Fruit fly (Drosophila melanogaster) whole organism, prepupa: ENCODE data around the gene CG42714.

Experiments used
- Blimp-1 ChIP-seq: fragments of 200-800 bp; sonication (Bioruptor generic); optimal IDR thresholded peaks from 3 replicates; lab custom pipeline; 2017; ENCODE audit warnings: missing biosample characterization, missing genetic modification characterization, mild to moderate bottlenecking, moderate library complexity, missing genetic modification reagents
- CG10631 ChIP-seq: fragments of 200-800 bp; sonication (Bioruptor generic); optimal IDR thresholded peaks from 2 replicates; lab custom pipeline; 2016; ENCODE audit warnings: missing biosample characterization, missing genetic modification characterization
- CG10669 ChIP-seq: fragments of 200-800 bp; sonication (Bioruptor generic); optimal IDR thresholded peaks from 3 replicates; lab custom pipeline; 2018; ENCODE audit warnings: missing biosample characterization, mild to moderate bottlenecking, missing genetic modification characterization, moderate library complexity
- CG11294 ChIP-seq: fragments of 200-800 bp; sonication (Bioruptor generic); IDR thresholded peaks from 2 replicates; pipeline ENCODE4 v1.3.6; 2022; ENCODE audit warnings: missing biosample characterization, missing genetic modification characterization
- CG11762 ChIP-seq: fragments of 200-800 bp; sonication (Bioruptor generic); optimal IDR thresholded peaks from 3 replicates; lab custom pipeline; 2016; ENCODE audit warnings: missing biosample characterization, missing genetic modification characterization; ENCODE audit not compliant: insufficient read depth
- CG11902 ChIP-seq: fragments of 200-800 bp; sonication (Bioruptor generic); optimal IDR thresholded peaks from 3 replicates; lab custom pipeline; 2016; ENCODE audit warnings: missing biosample characterization, missing genetic modification characterization
- CG15336 ChIP-seq: fragments of 200-800 bp; sonication (Bioruptor generic); IDR thresholded peaks from 2 replicates; pipeline ENCODE4 v1.3.6; 2022; ENCODE audit warnings: missing biosample characterization, missing genetic modification characterization
- CG16779 ChIP-seq: fragments of 200-800 bp; sonication (Bioruptor generic); optimal IDR thresholded peaks from 3 replicates; lab custom pipeline; 2017; ENCODE audit warnings: missing biosample characterization, mild to moderate bottlenecking, missing genetic modification characterization
- CG3032 ChIP-seq: fragments of 200-800 bp; optimal IDR thresholded peaks from 2 replicates; lab custom pipeline; 2019; ENCODE audit warnings: missing biosample characterization, mild to moderate bottlenecking, missing genetic modification characterization, moderate library complexity
- CG31627 ChIP-seq: fragments of 200-800 bp; sonication (Bioruptor generic); optimal IDR thresholded peaks from 3 replicates; lab custom pipeline; 2016; ENCODE audit warnings: missing biosample characterization, missing genetic modification characterization
- CG32006 ChIP-seq: fragments of 200-800 bp; sonication (Bioruptor generic); optimal IDR thresholded peaks from 3 replicates; lab custom pipeline; 2017; ENCODE audit warnings: missing biosample characterization, mild to moderate bottlenecking, missing genetic modification characterization
- CG34406 ChIP-seq: fragments of 200-800 bp; sonication (Bioruptor generic); optimal IDR thresholded peaks from 3 replicates; lab custom pipeline; 2016; ENCODE audit warnings: missing biosample characterization, missing genetic modification characterization
- CG3919 ChIP-seq: fragments of 200-800 bp; sonication (Bioruptor generic); optimal IDR thresholded peaks from 3 replicates; lab custom pipeline; 2016; ENCODE audit warnings: missing biosample characterization, missing genetic modification characterization
- CG6163 ChIP-seq: fragments of 200-800 bp; sonication (Bioruptor generic); IDR thresholded peaks from 3 replicates; pipeline ENCODE4 v1.3.6; 2022; ENCODE audit warnings: missing biosample characterization, missing genetic modification characterization
- CG6792 ChIP-seq: fragments of 200-800 bp; sonication (Bioruptor generic); optimal IDR thresholded peaks from 3 replicates; lab custom pipeline; 2016; ENCODE audit warnings: missing biosample characterization, missing genetic modification characterization
- CG6854 ChIP-seq: fragments of 200-800 bp; sonication (Bioruptor generic); optimal IDR thresholded peaks from 2 replicates; lab custom pipeline; 2017; ENCODE audit warnings: missing biosample characterization, mild to moderate bottlenecking, missing genetic modification characterization
- CG7368 ChIP-seq: fragments of 200-800 bp; sonication (Bioruptor generic); optimal IDR thresholded peaks from 3 replicates; lab custom pipeline; 2016; ENCODE audit warnings: missing biosample characterization, missing genetic modification characterization
- CG8119 ChIP-seq: fragments of 200-800 bp; sonication (Bioruptor generic); IDR thresholded peaks from 3 replicates; pipeline ENCODE4 v1.3.6; 2022; ENCODE audit warnings: missing biosample characterization, missing genetic modification characterization
- CG8319 ChIP-seq: fragments of 200-800 bp; sonication (Bioruptor generic); optimal IDR thresholded peaks from 3 replicates; lab custom pipeline; 2016; ENCODE audit warnings: missing biosample characterization, missing genetic modification characterization
- CG8632 ChIP-seq: fragments of 200-800 bp; sonication (Bioruptor generic); optimal IDR thresholded peaks from 3 replicates; lab custom pipeline; 2016; ENCODE audit warnings: missing biosample characterization, missing genetic modification characterization
- CG9139 ChIP-seq: fragments of 200-800 bp; sonication (Bioruptor generic); optimal IDR thresholded peaks from 3 replicates; lab custom pipeline; 2017; ENCODE audit warnings: missing biosample characterization, mild to moderate bottlenecking, missing genetic modification characterization
- Eip75B ChIP-seq: fragments of 200-800 bp; sonication (Bioruptor generic); optimal IDR thresholded peaks from 3 replicates; lab custom pipeline; 2016; ENCODE audit warnings: missing biosample characterization, missing genetic modification characterization
- Eip93F ChIP-seq: fragments of 200-800 bp; sonication (Bioruptor generic); optimal IDR thresholded peaks from 2 replicates; lab custom pipeline; 2016; ENCODE audit warnings: missing biosample characterization, mild to moderate bottlenecking, missing genetic modification characterization
- Ets96B ChIP-seq: fragments of 200-800 bp; optimal IDR thresholded peaks from 2 replicates; lab custom pipeline; 2019; ENCODE audit warnings: missing biosample characterization, mild to moderate bottlenecking, missing genetic modification characterization, moderate library complexity
- Gug ChIP-seq: fragments of 200-800 bp; sonication (Bioruptor generic); IDR thresholded peaks from 2 replicates; pipeline ENCODE4 v1.3.6; 2022; ENCODE audit warnings: missing biosample characterization, missing genetic modification characterization
- Hr39 ChIP-seq: fragments of 200-800 bp; sonication (Bioruptor generic); optimal IDR thresholded peaks from 2 replicates; lab custom pipeline; 2016; ENCODE audit warnings: missing biosample characterization, missing genetic modification characterization
- Hr4 ChIP-seq: fragments of 200-800 bp; sonication (Bioruptor generic); optimal IDR thresholded peaks from 3 replicates; lab custom pipeline; 2016; ENCODE audit warnings: missing biosample characterization, missing genetic modification characterization
- Lpt ChIP-seq: fragments of 200-800 bp; sonication (Bioruptor generic); optimal IDR thresholded peaks from 3 replicates; lab custom pipeline; 2016; ENCODE audit warnings: missing biosample characterization, missing genetic modification characterization
- Met ChIP-seq: fragments of 200-800 bp; sonication (Bioruptor generic); optimal IDR thresholded peaks from 3 replicates; lab custom pipeline; 2016; ENCODE audit warnings: missing biosample characterization, missing genetic modification characterization
- Smox ChIP-seq: fragments of 200-800 bp; sonication (Bioruptor generic); optimal IDR thresholded peaks from 3 replicates; lab custom pipeline; 2016; ENCODE audit warnings: missing biosample characterization, missing genetic modification characterization
- Sox102F ChIP-seq: fragments of 200-800 bp; sonication (Bioruptor generic); optimal IDR thresholded peaks from 2 replicates; lab custom pipeline; 2016; ENCODE audit warnings: missing biosample characterization, mild to moderate bottlenecking, missing genetic modification characterization
- Sox15 ChIP-seq: fragments of 200-800 bp; sonication (Bioruptor generic); optimal IDR thresholded peaks from 3 replicates; lab custom pipeline; 2016; ENCODE audit warnings: missing biosample characterization, missing genetic modification characterization
- achi ChIP-seq: fragments of 200-800 bp; sonication (Bioruptor generic); optimal IDR thresholded peaks from 3 replicates; lab custom pipeline; 2016; ENCODE audit warnings: missing biosample characterization, missing genetic modification characterization
- acj6 ChIP-seq: fragments of 200-800 bp; sonication (Bioruptor generic); optimal IDR thresholded peaks from 3 replicates; lab custom pipeline; 2016; ENCODE audit warnings: missing biosample characterization, missing genetic modification characterization
- cyc ChIP-seq: fragments of 200-800 bp; sonication (Bioruptor generic); optimal IDR thresholded peaks from 3 replicates; lab custom pipeline; 2016; ENCODE audit warnings: missing biosample characterization, missing genetic modification characterization
- eg ChIP-seq: fragments of 200-800 bp; sonication (Bioruptor generic); IDR thresholded peaks from 3 replicates; pipeline ENCODE4 v1.3.6; 2022; ENCODE audit warnings: missing biosample characterization, missing genetic modification characterization
- esn ChIP-seq: fragments of 200-800 bp; sonication (Bioruptor generic); optimal IDR thresholded peaks from 2 replicates; lab custom pipeline; 2016; ENCODE audit warnings: missing biosample characterization, mild to moderate bottlenecking, missing genetic modification characterization, moderate library complexity
- fkh ChIP-seq: fragments of 200-800 bp; sonication (Bioruptor generic); optimal IDR thresholded peaks from 3 replicates; lab custom pipeline; 2017; ENCODE audit warnings: missing biosample characterization, mild to moderate bottlenecking, missing genetic modification characterization, moderate library complexity
- lz ChIP-seq: fragments of 200-800 bp; sonication (Bioruptor generic); optimal IDR thresholded peaks from 3 replicates; lab custom pipeline; 2016; ENCODE audit warnings: missing biosample characterization, missing genetic modification characterization
- salr ChIP-seq, 2 experiments: fragments of 200-800 bp; sonication (Bioruptor generic); optimal IDR thresholded peaks; 3 replicates each; lab custom pipeline; 2016 to 2018; ENCODE audit warnings: missing biosample characterization in 2 of 2, missing genetic modification characterization in 2 of 2, mild to moderate bottlenecking in 1 of 2
- ss ChIP-seq, 2 experiments: fragments of 200-800 bp; sonication (Bioruptor generic); optimal IDR thresholded peaks; 2 replicates in 1 of 2; 3 replicates in 1 of 2; lab custom pipeline; 2017 to 2018; ENCODE audit warnings: mild to moderate bottlenecking in 2 of 2, missing biosample characterization in 2 of 2, missing genetic modification characterization in 2 of 2, moderate library complexity in 1 of 2
- svp ChIP-seq: fragments of 200-800 bp; sonication (Bioruptor generic); peaks from one replicate; lab custom pipeline; 2016; ENCODE audit warnings: missing biosample characterization, missing genetic modification characterization
- topi ChIP-seq: fragments of 200-800 bp; sonication (Bioruptor generic); optimal IDR thresholded peaks from 3 replicates; lab custom pipeline; 2016; ENCODE audit warnings: missing biosample characterization, missing genetic modification characterization
- vri ChIP-seq: fragments of 200-800 bp; sonication (Bioruptor generic); optimal IDR thresholded peaks from 3 replicates; lab custom pipeline; 2016; ENCODE audit warnings: missing biosample characterization, mild to moderate bottlenecking, missing genetic modification characterization

The CG42714 gene

DNA sequence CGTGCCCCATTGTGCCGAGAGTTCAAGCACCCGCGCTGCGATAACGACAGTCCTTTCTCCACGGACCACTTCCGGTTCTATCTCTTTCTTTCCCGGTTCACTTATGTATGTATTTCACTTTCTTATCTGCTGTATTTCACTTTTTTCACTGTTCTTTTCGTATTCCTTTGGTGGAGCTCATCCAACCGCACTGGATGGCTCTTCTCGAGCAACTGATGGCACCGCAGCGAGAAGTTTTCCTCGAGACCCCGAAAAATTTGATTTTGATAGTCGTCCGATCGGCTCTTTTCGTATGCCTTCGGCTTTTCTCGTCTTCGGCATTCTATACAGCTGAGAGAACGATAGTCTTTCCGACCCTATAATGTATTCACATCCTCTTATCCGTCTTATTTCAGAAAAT lies 16.1 kb downstream of the CG42714 start, which contains the start of gene LanA (continued):
- no peak for TF ChIP-seq Eip93F (GFP tag; lab: Kevin White, UChicago)
- TF ChIP-seq CG6792 (GFP tag; lab: Kevin White, UChicago), result no peak
- no peak for TF ChIP-seq cyc
- peak; percentile 7 for TF ChIP-seq CG3919 (GFP tag; lab: Kevin White, UChicago)
- no peak for TF ChIP-seq CG7368 (GFP tag; lab: Kevin White, UChicago)
- no peak for TF ChIP-seq Eip75B (GFP tag; lab: Kevin White, UChicago)
- TF ChIP-seq eg (GFP tag; lab: Robert Waterston, UW), result peak; percentile 14; the same call in 1 of the 3 replicates
- no peak for TF ChIP-seq CG31627 (GFP tag; lab: Kevin White, UChicago)
- TF ChIP-seq CG32006 (GFP tag; lab: Kevin White, UChicago), result no peak
- TF ChIP-seq CG9139, result no peak
- no peak for TF ChIP-seq ss (GFP tag; optimal IDR thresholded peaks at IDR 0.05; lab: Kevin White, UChicago)
- no peak for TF ChIP-seq Hr4 (GFP tag; lab: Kevin White, UChicago)
- TF ChIP-seq CG10669 (GFP tag; lab: Kevin White, UChicago), result no peak
- peak; percentile 9 for TF ChIP-seq fkh (GFP tag; lab: Kevin White, UChicago)

DNA sequence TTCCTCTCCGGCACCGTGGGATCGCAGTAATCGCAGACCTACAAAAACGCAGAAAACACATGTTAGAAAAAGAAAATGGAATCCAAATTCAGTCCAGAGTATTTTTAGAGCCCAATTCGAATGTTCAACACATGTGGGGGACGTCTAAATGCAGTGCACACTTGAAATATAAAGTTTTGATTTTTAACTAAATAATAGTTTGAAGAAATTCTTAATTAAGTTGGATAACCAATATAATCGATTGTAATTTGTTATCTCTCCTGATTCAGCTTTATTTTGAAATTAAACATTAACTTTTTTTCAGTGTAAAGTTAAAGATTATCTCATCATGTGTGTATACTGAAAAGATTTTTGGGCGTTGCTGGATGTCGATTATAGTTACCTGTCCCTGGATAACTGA lies 16.6 kb downstream of the CG42714 start:
- TF ChIP-seq CG10631 (GFP tag; lab: Kevin White, UChicago), result peak; percentile 55
- TF ChIP-seq CG11762 (GFP tag; lab: Kevin White, UChicago), result no peak
- TF ChIP-seq Sox15 (GFP tag; lab: Kevin White, UChicago), result no peak
- peak; percentile 21 for TF ChIP-seq achi
- TF ChIP-seq CG11902 (GFP tag; lab: Kevin White, UChicago), result no peak
- no peak for TF ChIP-seq Hr4 (GFP tag; lab: Kevin White, UChicago)
- TF ChIP-seq Gug, result peak; percentile 26; the same call in 1 of the 2 replicates
- no peak for TF ChIP-seq Eip75B (GFP tag; lab: Kevin White, UChicago)
- TF ChIP-seq svp (GFP tag; lab: Kevin White, UChicago), result peak; percentile 65
- TF ChIP-seq topi (GFP tag; lab: Kevin White, UChicago), result no peak
- TF ChIP-seq CG32006 (GFP tag; lab: Kevin White, UChicago), result peak; percentile 50
- TF ChIP-seq salr (GFP tag; optimal IDR thresholded peaks at IDR 0.05; lab: Kevin White, UChicago), result no peak
- peak; percentile 67 for TF ChIP-seq Met (GFP tag; lab: Kevin White, UChicago)
- peak; percentile 29; the same call in 1 of the 2 replicates for TF ChIP-seq CG15336 (GFP tag; lab: Robert Waterston, UW)
- TF ChIP-seq Lpt, result no peak
- TF ChIP-seq CG34406 (GFP tag; lab: Kevin White, UChicago), result peak; percentile 4
- TF ChIP-seq esn, result peak; percentile 69
- no peak for TF ChIP-seq CG11294 (GFP tag; lab: Robert Waterston, UW)
- TF ChIP-seq Sox102F (GFP tag; lab: Kevin White, UChicago), result peak; percentile 53
- no peak for TF ChIP-seq Ets96B (tag; lab: Kevin White, UChicago)
- peak; percentile 47; the same call in 2 of the 3 replicates for TF ChIP-seq CG8119 (GFP tag; lab: Robert Waterston, UW)
- peak; percentile 52 for TF ChIP-seq Hr39 (GFP tag; lab: Kevin White, UChicago)
- 0 out of 3 replicates have a peak, but pooled peaks have one; percentile 35 for TF ChIP-seq CG6163 (GFP tag; lab: Robert Waterston, UW)
- peak; percentile 29 for TF ChIP-seq vri (GFP tag; lab: Kevin White, UChicago)
- TF ChIP-seq acj6 (GFP tag; lab: Kevin White, UChicago), result peak; percentile 42
- TF ChIP-seq CG6792 (GFP tag; lab: Kevin White, UChicago), result peak; percentile 37
- no peak for TF ChIP-seq CG3032
- TF ChIP-seq lz (GFP tag; lab: Kevin White, UChicago), result no peak
- peak; percentile 52; the same call in 2 of the 3 replicates for TF ChIP-seq eg (GFP tag; lab: Robert Waterston, UW)
- peak; percentile 30 for TF ChIP-seq CG8632 (GFP tag; lab: Kevin White, UChicago)
- TF ChIP-seq CG6854 (GFP tag; lab: Kevin White, UChicago), result no peak
- no peak for TF ChIP-seq Smox
- TF ChIP-seq CG31627 (GFP tag; lab: Kevin White, UChicago), result peak; percentile 35
- no peak for TF ChIP-seq CG8319
- no peak for TF ChIP-seq Blimp-1 (GFP tag; lab: Kevin White, UChicago)
- TF ChIP-seq CG16779 (tag; lab: Kevin White, UChicago), result no peak
